Worm (Caenorhabditis elegans) whole organism, late embryonic: Measurements from ENCODE around the gene unc-79.

ENCODE experiments used
- K09A11.1 ChIP-seq: sonication (generic microtip); optimal IDR thresholded peaks from 2 replicates; lab custom pipeline; 2017; ENCODE audit warnings: antibody characterized with exemption, mild to moderate bottlenecking, missing genetic modification characterization, missing compliant biosample characterization; ENCODE audit not compliant: insufficient read depth
- ama-1 ChIP-seq: fragments of 150-350 bp; optimal IDR thresholded peaks from 2 replicates; lab custom pipeline; 2014
- ceh-18 ChIP-seq: sonication (generic microtip); optimal IDR thresholded peaks from 2 replicates; lab custom pipeline; 2016; ENCODE audit warnings: missing genetic modification characterization, missing compliant biosample characterization
- ceh-45 ChIP-seq: fragments of 200-800 bp; sonication (Bioruptor generic); IDR thresholded peaks from 2 replicates; pipeline ENCODE4 v1.3.6; 2022; ENCODE audit warnings: missing genetic modification reagents, missing genetic modification characterization, missing compliant biosample characterization
- elt-2 ChIP-seq: sonication (generic microtip); optimal IDR thresholded peaks from 2 replicates; lab custom pipeline; 2016; ENCODE audit warnings: missing genetic modification reagents, missing genetic modification characterization, missing compliant biosample characterization
- elt-4 ChIP-seq: sonication (generic microtip); optimal IDR thresholded peaks from 2 replicates; lab custom pipeline; 2016; ENCODE audit warnings: missing genetic modification characterization, missing compliant biosample characterization
- fkh-10 ChIP-seq: fragments of 150-350 bp; optimal IDR thresholded peaks from 2 replicates; lab custom pipeline; 2014; ENCODE audit warnings: missing biosample characterization, missing genetic modification reagents, missing genetic modification characterization
- lim-6 ChIP-seq: sonication (generic microtip); optimal IDR thresholded peaks from 2 replicates; lab custom pipeline; 2016; ENCODE audit warnings: missing genetic modification characterization, missing compliant biosample characterization
- lin-11 ChIP-seq: fragments of 200-800 bp; sonication (Bioruptor generic); optimal IDR thresholded peaks from 2 replicates; lab custom pipeline; 2018; ENCODE audit warnings: mild to moderate bottlenecking, missing genetic modification characterization, missing compliant biosample characterization
- nfya-1 ChIP-seq: sonication (generic microtip); optimal IDR thresholded peaks from 2 replicates; lab custom pipeline; 2017; ENCODE audit warnings: missing genetic modification characterization, mild to moderate bottlenecking, missing compliant biosample characterization, antibody characterized with exemption, moderate library complexity
- pha-4 ChIP-seq: fragments of 150-350 bp; optimal IDR thresholded peaks from 2 replicates; lab custom pipeline; 2018; ENCODE audit warnings: missing biosample characterization, missing genetic modification reagents, missing genetic modification characterization
- pqm-1 ChIP-seq: sonication (generic microtip); optimal IDR thresholded peaks from 2 replicates; lab custom pipeline; 2016; ENCODE audit warnings: missing genetic modification characterization, missing compliant biosample characterization
- rnt-1 ChIP-seq: sonication (generic microtip); optimal IDR thresholded peaks from 2 replicates; lab custom pipeline; 2016; ENCODE audit warnings: missing genetic modification characterization, missing compliant biosample characterization
- zip-5 ChIP-seq: sonication (generic microtip); optimal IDR thresholded peaks from 2 replicates; lab custom pipeline; 2016; ENCODE audit warnings: missing genetic modification characterization, missing compliant biosample characterization

- TF ChIP-seq elt-4 (tag; lab: Kevin White, UChicago) (no peak), lim-6 (tag; lab: Kevin White, UChicago) (no peak), pha-4 (no peak), fkh-10 (GFP tag; lab: Kevin White, UChicago) (no peak), elt-2 (tag; lab: Kevin White, UChicago) (no peak), ceh-18 (tag; lab: Kevin White, UChicago) (no peak), rnt-1 (no peak), lin-11 (tag; lab: Kevin White, UChicago) (no peak), ceh-45 (GFP tag; lab: Robert Waterston, UW) (no peak), ama-1 (lab: Kevin White, UChicago) (no peak), zip-5 (tag; lab: Kevin White, UChicago) (no peak), pqm-1 (tag; lab: Kevin White, UChicago) (no peak), K09A11.1 (no peak), nfya-1 (no peak)
Measured at ce11 chrIII:4092962-4093361, 26.5 kb downstream of the unc-79 start.
